Worm (Caenorhabditis elegans) whole organism, late embryonic: ENCODE data around the gene hda-5.

Source experiments
- C08G9.2 ChIP-seq: sonication (generic microtip); optimal IDR thresholded peaks from 2 replicates; lab custom pipeline; 2016; ENCODE audit warnings: mild to moderate bottlenecking, missing genetic modification characterization, moderate library complexity, missing compliant biosample characterization
- C38D4.7 ChIP-seq: fragments of 200-800 bp; sonication (Bioruptor generic); optimal IDR thresholded peaks from 2 replicates; lab custom pipeline; 2018; ENCODE audit warnings: mild to moderate bottlenecking, missing genetic modification characterization, moderate library complexity, missing compliant biosample characterization
- F13H6.1 ChIP-seq: sonication (generic microtip); optimal IDR thresholded peaks from 2 replicates; lab custom pipeline; 2016; ENCODE audit warnings: missing genetic modification characterization, missing compliant biosample characterization
- K09A11.1 ChIP-seq: sonication (generic microtip); optimal IDR thresholded peaks from 2 replicates; lab custom pipeline; 2017; ENCODE audit warnings: antibody characterized with exemption, mild to moderate bottlenecking, missing genetic modification characterization, missing compliant biosample characterization; ENCODE audit not compliant: insufficient read depth
- T23F11.4 ChIP-seq: fragments of 200-800 bp; sonication (Bioruptor generic); optimal IDR thresholded peaks from 2 replicates; lab custom pipeline; 2018; ENCODE audit warnings: mild to moderate bottlenecking, missing genetic modification characterization, missing compliant biosample characterization
- ahr-1 ChIP-seq: sonication (generic microtip); optimal IDR thresholded peaks from 2 replicates; lab custom pipeline; 2016; ENCODE audit warnings: missing genetic modification characterization, missing compliant biosample characterization
- ama-1 ChIP-seq: fragments of 150-350 bp; optimal IDR thresholded peaks from 2 replicates; lab custom pipeline; 2014
- ceh-14 ChIP-seq: sonication (generic microtip); optimal IDR thresholded peaks from 2 replicates; lab custom pipeline; 2016; ENCODE audit warnings: missing genotype, missing genetic modification characterization, missing compliant biosample characterization
- ceh-18 ChIP-seq: sonication (generic microtip); optimal IDR thresholded peaks from 2 replicates; lab custom pipeline; 2016; ENCODE audit warnings: missing genetic modification characterization, missing compliant biosample characterization
- ceh-22 ChIP-seq: sonication (generic microtip); optimal IDR thresholded peaks from 2 replicates; lab custom pipeline; 2017; ENCODE audit warnings: missing biosample characterization, missing genetic modification characterization
- ceh-31 ChIP-seq: sonication (generic microtip); optimal IDR thresholded peaks from 2 replicates; lab custom pipeline; 2016; ENCODE audit warnings: missing genetic modification characterization, missing compliant biosample characterization
- ceh-34 ChIP-seq: sonication (generic microtip); optimal IDR thresholded peaks from 2 replicates; lab custom pipeline; 2016; ENCODE audit warnings: mild to moderate bottlenecking, missing genetic modification characterization, missing compliant biosample characterization
- ceh-45 ChIP-seq: fragments of 200-800 bp; sonication (Bioruptor generic); IDR thresholded peaks from 2 replicates; pipeline ENCODE4 v1.3.6; 2022; ENCODE audit warnings: missing genetic modification reagents, missing genetic modification characterization, missing compliant biosample characterization
- ceh-48 ChIP-seq: sonication (generic microtip); optimal IDR thresholded peaks from 2 replicates; lab custom pipeline; 2016; ENCODE audit warnings: missing genetic modification characterization, inconsistent platforms, missing compliant biosample characterization
- ceh-6 ChIP-seq: fragments of 200-800 bp; sonication (Bioruptor generic); optimal IDR thresholded peaks from 2 replicates; lab custom pipeline; 2018; ENCODE audit warnings: mild to moderate bottlenecking, missing genetic modification characterization, missing compliant biosample characterization
- ceh-9 ChIP-seq: sonication (generic microtip); optimal IDR thresholded peaks from 2 replicates; lab custom pipeline; 2016; ENCODE audit warnings: mild to moderate bottlenecking, missing genetic modification characterization, inconsistent platforms, missing compliant biosample characterization
- dmd-4 ChIP-seq: sonication (generic microtip); optimal IDR thresholded peaks from 2 replicates; lab custom pipeline; 2016; ENCODE audit warnings: borderline replicate concordance, missing genetic modification characterization, missing compliant biosample characterization
- elt-2 ChIP-seq: sonication (generic microtip); optimal IDR thresholded peaks from 2 replicates; lab custom pipeline; 2016; ENCODE audit warnings: missing genetic modification reagents, missing genetic modification characterization, missing compliant biosample characterization
- elt-4 ChIP-seq: sonication (generic microtip); optimal IDR thresholded peaks from 2 replicates; lab custom pipeline; 2016; ENCODE audit warnings: missing genetic modification characterization, missing compliant biosample characterization
- ets-4 ChIP-seq: sonication (generic microtip); optimal IDR thresholded peaks from 2 replicates; lab custom pipeline; 2016; ENCODE audit warnings: missing genetic modification characterization, missing compliant biosample characterization
- fax-1 ChIP-seq: sonication (generic microtip); optimal IDR thresholded peaks from 2 replicates; lab custom pipeline; 2016; ENCODE audit warnings: missing genotype, missing genetic modification characterization, missing compliant biosample characterization
- fkh-10 ChIP-seq: fragments of 150-350 bp; optimal IDR thresholded peaks from 2 replicates; lab custom pipeline; 2014; ENCODE audit warnings: missing biosample characterization, missing genetic modification reagents, missing genetic modification characterization
- fkh-6 ChIP-seq: sonication (generic microtip); optimal IDR thresholded peaks from 2 replicates; lab custom pipeline; 2016; ENCODE audit warnings: missing genetic modification characterization, missing compliant biosample characterization
- gmeb-2 ChIP-seq: sonication (generic microtip); optimal IDR thresholded peaks from 2 replicates; lab custom pipeline; 2016; ENCODE audit warnings: missing genetic modification characterization, inconsistent platforms, missing compliant biosample characterization
- hlh-13 ChIP-seq: fragments of 200-800 bp; sonication (Bioruptor generic); optimal IDR thresholded peaks from 2 replicates; lab custom pipeline; 2018; ENCODE audit warnings: mild to moderate bottlenecking, missing genetic modification characterization, missing compliant biosample characterization
- hlh-30 ChIP-seq: sonication (generic microtip); optimal IDR thresholded peaks from 2 replicates; lab custom pipeline; 2017; ENCODE audit warnings: antibody characterized with exemption, missing genetic modification characterization, missing compliant biosample characterization; ENCODE audit not compliant: insufficient read depth
- hlh-6 ChIP-seq: sonication (generic microtip); optimal IDR thresholded peaks from 2 replicates; lab custom pipeline; 2016; ENCODE audit warnings: missing genotype, missing genetic modification characterization, missing compliant biosample characterization
- hlh-8 ChIP-seq: sonication (generic microtip); optimal IDR thresholded peaks from 2 replicates; lab custom pipeline; 2016; ENCODE audit warnings: missing genotype, missing genetic modification characterization, missing compliant biosample characterization
- lin-11 ChIP-seq: fragments of 200-800 bp; sonication (Bioruptor generic); optimal IDR thresholded peaks from 2 replicates; lab custom pipeline; 2018; ENCODE audit warnings: mild to moderate bottlenecking, missing genetic modification characterization, missing compliant biosample characterization
- madf-2 ChIP-seq: sonication (generic microtip); optimal IDR thresholded peaks from 2 replicates; lab custom pipeline; 2017; ENCODE audit warnings: missing genetic modification characterization, missing compliant biosample characterization
- mec-3 ChIP-seq: sonication (generic microtip); optimal IDR thresholded peaks from 2 replicates; lab custom pipeline; 2016; ENCODE audit warnings: borderline replicate concordance, missing genetic modification characterization, missing compliant biosample characterization
- nfya-1 ChIP-seq: sonication (generic microtip); optimal IDR thresholded peaks from 2 replicates; lab custom pipeline; 2017; ENCODE audit warnings: missing genetic modification characterization, mild to moderate bottlenecking, missing compliant biosample characterization, antibody characterized with exemption, moderate library complexity
- nhr-11 ChIP-seq: fragments of 150-350 bp; optimal IDR thresholded peaks from 2 replicates; lab custom pipeline; 2014; ENCODE audit warnings: missing biosample characterization, missing genetic modification characterization
- nhr-232 ChIP-seq: sonication (generic microtip); optimal IDR thresholded peaks from 2 replicates; lab custom pipeline; 2016; ENCODE audit warnings: missing genetic modification characterization, missing compliant biosample characterization
- npax-4 ChIP-seq: sonication (generic microtip); optimal IDR thresholded peaks from 2 replicates; lab custom pipeline; 2016; ENCODE audit warnings: missing genetic modification characterization, missing compliant biosample characterization
- pag-3 ChIP-seq: sonication (generic microtip); optimal IDR thresholded peaks from 2 replicates; lab custom pipeline; 2016; ENCODE audit warnings: missing compliant biosample characterization, missing genetic modification characterization, borderline replicate concordance
- pat-9 ChIP-seq: fragments of 200-800 bp; sonication (Bioruptor generic); optimal IDR thresholded peaks from 2 replicates; lab custom pipeline; 2018; ENCODE audit warnings: mild to moderate bottlenecking, missing genetic modification characterization, moderate library complexity, missing compliant biosample characterization
- pax-1 ChIP-seq: fragments of 150-350 bp; optimal IDR thresholded peaks from 2 replicates; lab custom pipeline; 2014; ENCODE audit warnings: missing biosample characterization, missing genetic modification characterization
- pha-2 ChIP-seq: sonication (generic microtip); optimal IDR thresholded peaks from 2 replicates; lab custom pipeline; 2017; ENCODE audit warnings: mild to moderate bottlenecking, missing genetic modification characterization, missing compliant biosample characterization
- pha-4 ChIP-seq: fragments of 150-350 bp; optimal IDR thresholded peaks from 2 replicates; lab custom pipeline; 2018; ENCODE audit warnings: missing biosample characterization, missing genetic modification reagents, missing genetic modification characterization
- pqm-1 ChIP-seq: sonication (generic microtip); optimal IDR thresholded peaks from 2 replicates; lab custom pipeline; 2016; ENCODE audit warnings: missing genetic modification characterization, missing compliant biosample characterization
- pros-1 ChIP-seq: fragments of 150-350 bp; optimal IDR thresholded peaks from 2 replicates; lab custom pipeline; 2014; ENCODE audit warnings: missing biosample characterization, missing genetic modification reagents, missing genetic modification characterization
- sox-2 ChIP-seq: fragments of 200-800 bp; sonication (Bioruptor generic); IDR thresholded peaks from 2 replicates; pipeline ENCODE4 v1.3.6; 2022; ENCODE audit warnings: missing genetic modification reagents, missing genetic modification characterization, missing compliant biosample characterization
- syd-9 ChIP-seq: sonication (generic microtip); optimal IDR thresholded peaks from 2 replicates; lab custom pipeline; 2016; ENCODE audit warnings: mild to moderate bottlenecking, missing genetic modification characterization, moderate library complexity, missing compliant biosample characterization
- tbx-2 ChIP-seq: sonication (generic microtip); optimal IDR thresholded peaks from 2 replicates; lab custom pipeline; 2016; ENCODE audit warnings: missing genetic modification characterization, missing compliant biosample characterization
- tbx-7 ChIP-seq: sonication (generic microtip); optimal IDR thresholded peaks from 2 replicates; lab custom pipeline; 2016; ENCODE audit warnings: missing genotype, missing genetic modification characterization, missing compliant biosample characterization
- unc-55 ChIP-seq: sonication (generic microtip); optimal IDR thresholded peaks from 2 replicates; lab custom pipeline; 2017; ENCODE audit warnings: missing biosample characterization, missing genetic modification reagents, missing genetic modification characterization
- unc-86 ChIP-seq: sonication (generic microtip); optimal IDR thresholded peaks from 2 replicates; lab custom pipeline; 2016; ENCODE audit warnings: missing genetic modification characterization, missing compliant biosample characterization

hda-5 gene

ce11 chrII:11798737-11799136, at the start of gene hda-5:
Gene hda-5 (plus strand): TSS chrII:11799037.
- TF ChIP-seq hlh-8 (tag; lab: Kevin White, UChicago), result no peak
- no peak for TF ChIP-seq ceh-6 (GFP tag; lab: Kevin White, UChicago)
- TF ChIP-seq K09A11.1 (tag; lab: Kevin White, UChicago), result no peak
- TF ChIP-seq lin-11 (tag; lab: Kevin White, UChicago), result no peak
- no peak for TF ChIP-seq pha-2 (tag; lab: Kevin White, UChicago)
- no peak for TF ChIP-seq ceh-34 (tag; lab: Kevin White, UChicago)
- TF ChIP-seq tbx-7, result no peak
- no peak for TF ChIP-seq ceh-45 (GFP tag; lab: Robert Waterston, UW)
- no peak for TF ChIP-seq madf-2 (tag; lab: Kevin White, UChicago)
- no peak for TF ChIP-seq nfya-1
- TF ChIP-seq npax-4, result no peak
- no peak for TF ChIP-seq ceh-9
- TF ChIP-seq fax-1 (tag; lab: Kevin White, UChicago), result no peak
- no peak for TF ChIP-seq F13H6.1 (tag; lab: Kevin White, UChicago)
- TF ChIP-seq T23F11.4 (GFP tag; lab: Kevin White, UChicago), result no peak
- no peak for TF ChIP-seq sox-2 (GFP tag; lab: Robert Waterston, UW)
- no peak for TF ChIP-seq nhr-11 (tag; lab: Kevin White, UChicago)
- TF ChIP-seq hlh-6 (tag; lab: Kevin White, UChicago), result no peak
- no peak for TF ChIP-seq pax-1 (tag; lab: Kevin White, UChicago)

- peak; percentile 74 for TF ChIP-seq hlh-8 (tag; lab: Kevin White, UChicago)
- TF ChIP-seq ahr-1 (tag; lab: Kevin White, UChicago), result peak; percentile 20
- peak; percentile 55 for TF ChIP-seq C08G9.2
- no peak for TF ChIP-seq pax-1 (tag; lab: Kevin White, UChicago)
- TF ChIP-seq ceh-9, result no peak
- peak; percentile 83 for TF ChIP-seq ceh-14 (tag; lab: Kevin White, UChicago)
- peak; percentile 5 for TF ChIP-seq T23F11.4 (GFP tag; lab: Kevin White, UChicago)
- peak; percentile 90 for TF ChIP-seq tbx-2 (tag; lab: Kevin White, UChicago)
- no peak for TF ChIP-seq pha-4 (tag; lab: Kevin White, UChicago)
- no peak for TF ChIP-seq nhr-232 (tag; lab: Kevin White, UChicago)
- no peak for TF ChIP-seq C38D4.7 (GFP tag; lab: Kevin White, UChicago)
- TF ChIP-seq fkh-6 (tag; lab: Kevin White, UChicago), result peak; percentile 30
- peak; percentile 99 for TF ChIP-seq nfya-1
- TF ChIP-seq madf-2 (tag; lab: Kevin White, UChicago), result no peak
- TF ChIP-seq fkh-10 (GFP tag; lab: Kevin White, UChicago), result no peak
- peak; percentile 48 for TF ChIP-seq fax-1 (tag; lab: Kevin White, UChicago)
- peak; percentile 44 for TF ChIP-seq unc-86 (tag; lab: Kevin White, UChicago)
- TF ChIP-seq ceh-22 (tag; lab: Kevin White, UChicago), result peak; percentile 53
- TF ChIP-seq elt-4 (tag; lab: Kevin White, UChicago), result peak; percentile 79
- peak; percentile 30 for TF ChIP-seq lin-11 (tag; lab: Kevin White, UChicago)
- no peak for TF ChIP-seq hlh-13 (GFP tag; lab: Kevin White, UChicago)
- peak; percentile 69 for TF ChIP-seq pros-1 (tag; lab: Kevin White, UChicago)
- peak; percentile 28 for TF ChIP-seq pqm-1 (tag; lab: Kevin White, UChicago)
- TF ChIP-seq npax-4, result no peak
- TF ChIP-seq ceh-18, result peak; percentile 99
- no peak; the same call in 1 of the 2 replicates for TF ChIP-seq ceh-45 (GFP tag; lab: Robert Waterston, UW)
- TF ChIP-seq mec-3 (tag; lab: Kevin White, UChicago), result peak; percentile 49
- TF ChIP-seq pat-9 (tag; lab: Kevin White, UChicago), result no peak
- peak; percentile 93 for TF ChIP-seq ceh-48 (tag; lab: Kevin White, UChicago)
- peak; percentile 80 for TF ChIP-seq unc-55 (GFP tag; lab: Kevin White, UChicago)
- TF ChIP-seq pag-3, result no peak
- peak; percentile 64 for TF ChIP-seq dmd-4 (tag; lab: Kevin White, UChicago)
- peak; percentile 81 for TF ChIP-seq syd-9 (tag; lab: Kevin White, UChicago)
- TF ChIP-seq tbx-7, result peak; percentile 18
- no peak for TF ChIP-seq ama-1 (lab: Kevin White, UChicago)
- TF ChIP-seq gmeb-2 (tag; lab: Kevin White, UChicago), result no peak
- TF ChIP-seq ets-4 (tag; lab: Kevin White, UChicago), result peak; percentile 78
- TF ChIP-seq ceh-31 (tag; lab: Kevin White, UChicago), result peak; percentile 94
- peak; percentile 35 for TF ChIP-seq elt-2 (tag; lab: Kevin White, UChicago)
- TF ChIP-seq nhr-11 (tag; lab: Kevin White, UChicago), result no peak
- TF ChIP-seq hlh-30 (tag; lab: Kevin White, UChicago), result peak; percentile 68
Observed at ce11 chrII:11749490-11750172, 49.2 kb upstream of the hda-5 start.
